Fruit fly (Drosophila melanogaster) whole organism, prepupa: Measurements from ENCODE around the gene Nepl19.

Experiments used
- CG10669 ChIP-seq: fragments of 200-800 bp; sonication (Bioruptor generic); optimal IDR thresholded peaks from 3 replicates; lab custom pipeline; 2018; ENCODE audit warnings: missing biosample characterization, mild to moderate bottlenecking, missing genetic modification characterization, moderate library complexity
- CG11294 ChIP-seq: fragments of 200-800 bp; sonication (Bioruptor generic); IDR thresholded peaks from 2 replicates; pipeline ENCODE4 v1.3.6; 2022; ENCODE audit warnings: missing biosample characterization, missing genetic modification characterization
- CG11762 ChIP-seq: fragments of 200-800 bp; sonication (Bioruptor generic); optimal IDR thresholded peaks from 3 replicates; lab custom pipeline; 2016; ENCODE audit warnings: missing biosample characterization, missing genetic modification characterization; ENCODE audit not compliant: insufficient read depth
- CG11902 ChIP-seq: fragments of 200-800 bp; sonication (Bioruptor generic); optimal IDR thresholded peaks from 3 replicates; lab custom pipeline; 2016; ENCODE audit warnings: missing biosample characterization, missing genetic modification characterization
- CG15336 ChIP-seq: fragments of 200-800 bp; sonication (Bioruptor generic); IDR thresholded peaks from 2 replicates; pipeline ENCODE4 v1.3.6; 2022; ENCODE audit warnings: missing biosample characterization, missing genetic modification characterization
- CG16779 ChIP-seq: fragments of 200-800 bp; sonication (Bioruptor generic); optimal IDR thresholded peaks from 3 replicates; lab custom pipeline; 2017; ENCODE audit warnings: missing biosample characterization, mild to moderate bottlenecking, missing genetic modification characterization
- CG3032 ChIP-seq: fragments of 200-800 bp; optimal IDR thresholded peaks from 2 replicates; lab custom pipeline; 2019; ENCODE audit warnings: missing biosample characterization, mild to moderate bottlenecking, missing genetic modification characterization, moderate library complexity
- CG31627 ChIP-seq: fragments of 200-800 bp; sonication (Bioruptor generic); optimal IDR thresholded peaks from 3 replicates; lab custom pipeline; 2016; ENCODE audit warnings: missing biosample characterization, missing genetic modification characterization
- CG32006 ChIP-seq: fragments of 200-800 bp; sonication (Bioruptor generic); optimal IDR thresholded peaks from 3 replicates; lab custom pipeline; 2017; ENCODE audit warnings: missing biosample characterization, mild to moderate bottlenecking, missing genetic modification characterization
- CG34406 ChIP-seq: fragments of 200-800 bp; sonication (Bioruptor generic); optimal IDR thresholded peaks from 3 replicates; lab custom pipeline; 2016; ENCODE audit warnings: missing biosample characterization, missing genetic modification characterization
- CG3919 ChIP-seq: fragments of 200-800 bp; sonication (Bioruptor generic); optimal IDR thresholded peaks from 3 replicates; lab custom pipeline; 2016; ENCODE audit warnings: missing biosample characterization, missing genetic modification characterization
- CG6163 ChIP-seq: fragments of 200-800 bp; sonication (Bioruptor generic); IDR thresholded peaks from 3 replicates; pipeline ENCODE4 v1.3.6; 2022; ENCODE audit warnings: missing biosample characterization, missing genetic modification characterization
- CG6792 ChIP-seq: fragments of 200-800 bp; sonication (Bioruptor generic); optimal IDR thresholded peaks from 3 replicates; lab custom pipeline; 2016; ENCODE audit warnings: missing biosample characterization, missing genetic modification characterization
- CG6808 ChIP-seq: fragments of 200-800 bp; sonication (Bioruptor generic); optimal IDR thresholded peaks from 3 replicates; lab custom pipeline; 2017; ENCODE audit warnings: missing biosample characterization, missing genetic modification characterization, mild to moderate bottlenecking, moderate library complexity, missing genetic modification reagents
- CG6854 ChIP-seq: fragments of 200-800 bp; sonication (Bioruptor generic); optimal IDR thresholded peaks from 2 replicates; lab custom pipeline; 2017; ENCODE audit warnings: missing biosample characterization, mild to moderate bottlenecking, missing genetic modification characterization
- CG8119 ChIP-seq: fragments of 200-800 bp; sonication (Bioruptor generic); IDR thresholded peaks from 3 replicates; pipeline ENCODE4 v1.3.6; 2022; ENCODE audit warnings: missing biosample characterization, missing genetic modification characterization
- CG8632 ChIP-seq: fragments of 200-800 bp; sonication (Bioruptor generic); optimal IDR thresholded peaks from 3 replicates; lab custom pipeline; 2016; ENCODE audit warnings: missing biosample characterization, missing genetic modification characterization
- Eip93F ChIP-seq: fragments of 200-800 bp; sonication (Bioruptor generic); optimal IDR thresholded peaks from 2 replicates; lab custom pipeline; 2016; ENCODE audit warnings: missing biosample characterization, mild to moderate bottlenecking, missing genetic modification characterization
- Ets21C ChIP-seq: fragments of 200-800 bp; sonication (Bioruptor generic); optimal IDR thresholded peaks from 3 replicates; lab custom pipeline; 2016; ENCODE audit warnings: missing biosample characterization, missing genetic modification characterization
- Ets96B ChIP-seq: fragments of 200-800 bp; optimal IDR thresholded peaks from 2 replicates; lab custom pipeline; 2019; ENCODE audit warnings: missing biosample characterization, mild to moderate bottlenecking, missing genetic modification characterization, moderate library complexity
- Gug ChIP-seq: fragments of 200-800 bp; sonication (Bioruptor generic); IDR thresholded peaks from 2 replicates; pipeline ENCODE4 v1.3.6; 2022; ENCODE audit warnings: missing biosample characterization, missing genetic modification characterization
- Hr38 ChIP-seq: sonication (Bioruptor generic); optimal IDR thresholded peaks from 2 replicates; lab custom pipeline; 2016; ENCODE audit warnings: missing biosample characterization, missing genetic modification characterization
- Hr39 ChIP-seq: fragments of 200-800 bp; sonication (Bioruptor generic); optimal IDR thresholded peaks from 2 replicates; lab custom pipeline; 2016; ENCODE audit warnings: missing biosample characterization, missing genetic modification characterization
- Lpt ChIP-seq: fragments of 200-800 bp; sonication (Bioruptor generic); optimal IDR thresholded peaks from 3 replicates; lab custom pipeline; 2016; ENCODE audit warnings: missing biosample characterization, missing genetic modification characterization
- Met ChIP-seq: fragments of 200-800 bp; sonication (Bioruptor generic); optimal IDR thresholded peaks from 3 replicates; lab custom pipeline; 2016; ENCODE audit warnings: missing biosample characterization, missing genetic modification characterization
- OdsH ChIP-seq: fragments of 200-800 bp; sonication (Bioruptor generic); optimal IDR thresholded peaks from 3 replicates; lab custom pipeline; 2016; ENCODE audit warnings: missing biosample characterization, missing genetic modification characterization
- Smox ChIP-seq: fragments of 200-800 bp; sonication (Bioruptor generic); optimal IDR thresholded peaks from 3 replicates; lab custom pipeline; 2016; ENCODE audit warnings: missing biosample characterization, missing genetic modification characterization
- Sox102F ChIP-seq: fragments of 200-800 bp; sonication (Bioruptor generic); optimal IDR thresholded peaks from 2 replicates; lab custom pipeline; 2016; ENCODE audit warnings: missing biosample characterization, mild to moderate bottlenecking, missing genetic modification characterization
- Sox14 ChIP-seq: fragments of 200-800 bp; sonication (Bioruptor generic); optimal IDR thresholded peaks from 3 replicates; lab custom pipeline; 2016; ENCODE audit warnings: missing biosample characterization, missing genetic modification characterization
- Sox15 ChIP-seq: fragments of 200-800 bp; sonication (Bioruptor generic); optimal IDR thresholded peaks from 3 replicates; lab custom pipeline; 2016; ENCODE audit warnings: missing biosample characterization, missing genetic modification characterization
- achi ChIP-seq: fragments of 200-800 bp; sonication (Bioruptor generic); optimal IDR thresholded peaks from 3 replicates; lab custom pipeline; 2016; ENCODE audit warnings: missing biosample characterization, missing genetic modification characterization
- acj6 ChIP-seq: fragments of 200-800 bp; sonication (Bioruptor generic); optimal IDR thresholded peaks from 3 replicates; lab custom pipeline; 2016; ENCODE audit warnings: missing biosample characterization, missing genetic modification characterization
- dac ChIP-seq: fragments of 200-800 bp; sonication (Bioruptor generic); optimal IDR thresholded peaks from 2 replicates; lab custom pipeline; 2017; ENCODE audit warnings: missing biosample characterization, mild to moderate bottlenecking, missing genetic modification characterization
- dsx ChIP-seq: fragments of 200-800 bp; optimal IDR thresholded peaks from 3 replicates; lab custom pipeline; 2019; ENCODE audit warnings: missing biosample characterization, mild to moderate bottlenecking, missing genetic modification characterization, moderate library complexity; ENCODE audit not compliant: poor library complexity, severe bottlenecking
- eg ChIP-seq: fragments of 200-800 bp; sonication (Bioruptor generic); IDR thresholded peaks from 3 replicates; pipeline ENCODE4 v1.3.6; 2022; ENCODE audit warnings: missing biosample characterization, missing genetic modification characterization
- esn ChIP-seq: fragments of 200-800 bp; sonication (Bioruptor generic); optimal IDR thresholded peaks from 2 replicates; lab custom pipeline; 2016; ENCODE audit warnings: missing biosample characterization, mild to moderate bottlenecking, missing genetic modification characterization, moderate library complexity
- fd59A ChIP-seq: fragments of 200-800 bp; sonication (Bioruptor generic); optimal IDR thresholded peaks from 2 replicates; lab custom pipeline; 2017; ENCODE audit warnings: missing biosample characterization, mild to moderate bottlenecking, missing genetic modification characterization, missing genetic modification reagents
- fd85E ChIP-seq: fragments of 200-800 bp; sonication (Bioruptor generic); optimal IDR thresholded peaks from 3 replicates; lab custom pipeline; 2016; ENCODE audit warnings: missing biosample characterization, missing genetic modification characterization
- fkh ChIP-seq: fragments of 200-800 bp; sonication (Bioruptor generic); optimal IDR thresholded peaks from 3 replicates; lab custom pipeline; 2017; ENCODE audit warnings: missing biosample characterization, mild to moderate bottlenecking, missing genetic modification characterization, moderate library complexity
- net ChIP-seq: fragments of 200-800 bp; sonication (Bioruptor generic); optimal IDR thresholded peaks from 3 replicates; lab custom pipeline; 2016; ENCODE audit warnings: missing biosample characterization, missing genetic modification characterization
- pdm3 ChIP-seq: fragments of 200-800 bp; sonication (Bioruptor generic); optimal IDR thresholded peaks from 3 replicates; lab custom pipeline; 2016; ENCODE audit warnings: missing biosample characterization, missing genetic modification characterization
- salr ChIP-seq, 2 experiments: fragments of 200-800 bp; sonication (Bioruptor generic); optimal IDR thresholded peaks; 3 replicates each; lab custom pipeline; 2016 to 2018; ENCODE audit warnings: missing biosample characterization in 2 of 2, missing genetic modification characterization in 2 of 2, mild to moderate bottlenecking in 1 of 2
- spab ChIP-seq: fragments of 200-800 bp; sonication (Bioruptor generic); optimal IDR thresholded peaks from 2 replicates; lab custom pipeline; 2017; ENCODE audit warnings: missing biosample characterization, mild to moderate bottlenecking, missing genetic modification characterization, missing genetic modification reagents
- ss ChIP-seq, 2 experiments: fragments of 200-800 bp; sonication (Bioruptor generic); optimal IDR thresholded peaks; 2 replicates in 1 of 2; 3 replicates in 1 of 2; lab custom pipeline; 2017 to 2018; ENCODE audit warnings: mild to moderate bottlenecking in 2 of 2, missing biosample characterization in 2 of 2, missing genetic modification characterization in 2 of 2, moderate library complexity in 1 of 2
- svp ChIP-seq: fragments of 200-800 bp; sonication (Bioruptor generic); peaks from one replicate; lab custom pipeline; 2016; ENCODE audit warnings: missing biosample characterization, missing genetic modification characterization
- topi ChIP-seq: fragments of 200-800 bp; sonication (Bioruptor generic); optimal IDR thresholded peaks from 3 replicates; lab custom pipeline; 2016; ENCODE audit warnings: missing biosample characterization, missing genetic modification characterization
- vri ChIP-seq: fragments of 200-800 bp; sonication (Bioruptor generic); optimal IDR thresholded peaks from 3 replicates; lab custom pipeline; 2016; ENCODE audit warnings: missing biosample characterization, mild to moderate bottlenecking, missing genetic modification characterization

Nepl19 gene

dm6 chr3R:28858241-28858647 lies 21.7 kb downstream of the Nepl19 start (continued):
- peak; percentile 84 for TF ChIP-seq net (GFP tag; lab: Kevin White, UChicago)
- TF ChIP-seq CG6792 (GFP tag; lab: Kevin White, UChicago), result peak; percentile 37
- TF ChIP-seq esn (GFP tag; lab: Kevin White, UChicago), result peak; percentile 9
- TF ChIP-seq pdm3 (GFP tag; lab: Kevin White, UChicago), result peak; percentile 59
- TF ChIP-seq svp (GFP tag; lab: Kevin White, UChicago), result no peak
- peak; percentile 59 for TF ChIP-seq achi (GFP tag; lab: Kevin White, UChicago)
- TF ChIP-seq eg (GFP tag; lab: Robert Waterston, UW), result peak; percentile 85
- peak; percentile 83 for TF ChIP-seq CG6854

dm6 chr3R:28857287-28858024 lies 22.5 kb downstream of the Nepl19 start:
- TF ChIP-seq achi (GFP tag; lab: Kevin White, UChicago) (peak; percentile 26), salr (GFP tag; optimal IDR thresholded peaks at IDR 0.05; lab: Kevin White, UChicago) (peak; percentile 1 to 11), Hr38 (GFP tag; lab: Kevin White, UChicago) (no peak), fd59A (GFP tag; lab: Kevin White, UChicago) (peak; percentile 48), CG16779 (peak; percentile 20), Eip93F (no peak), ss (GFP tag; optimal IDR thresholded peaks at IDR 0.05; lab: Kevin White, UChicago) (peak in 1 of 2 experiments; percentile 18), CG34406 (GFP tag; lab: Kevin White, UChicago) (no peak), Ets21C (GFP tag; lab: Kevin White, UChicago) (no peak), Lpt (no peak), fkh (no peak), CG11902 (GFP tag; lab: Kevin White, UChicago) (no peak), Smox (no peak), CG8119 (GFP tag; lab: Robert Waterston, UW) (peak; percentile 67; the same call in 2 of the 3 replicates), CG31627 (GFP tag; lab: Kevin White, UChicago) (peak; percentile 30), spab (peak; percentile 35), Sox14 (GFP tag; lab: Kevin White, UChicago) (peak; percentile 29), CG11294 (GFP tag; lab: Robert Waterston, UW) (0 out of 2 replicates have a peak, but pooled peaks have one; percentile 30), CG10669 (GFP tag; lab: Kevin White, UChicago) (peak; percentile 13), CG3919 (GFP tag; lab: Kevin White, UChicago) (peak; percentile 42), Met (peak; percentile 23), vri (no peak), CG6854 (no peak), CG6808 (peak; percentile 31), topi (GFP tag; lab: Kevin White, UChicago) (peak; percentile 19), CG32006 (GFP tag; lab: Kevin White, UChicago) (peak; percentile 81), net (GFP tag; lab: Kevin White, UChicago) (peak; percentile 28), acj6 (GFP tag; lab: Kevin White, UChicago) (peak; percentile 47), Hr39 (GFP tag; lab: Kevin White, UChicago) (peak; percentile 29), CG11762 (GFP tag; lab: Kevin White, UChicago) (peak; percentile 19), CG8632 (GFP tag; lab: Kevin White, UChicago) (peak; percentile 3), Ets96B (tag; lab: Kevin White, UChicago) (peak; percentile 47), fd85E (GFP tag; lab: Kevin White, UChicago) (no peak), Sox15 (GFP tag; lab: Kevin White, UChicago) (no peak), CG6163 (GFP tag; lab: Robert Waterston, UW) (peak; percentile 77), CG15336 (peak; percentile 74), Gug (peak; percentile 40; the same call in 1 of the 2 replicates), Sox102F (GFP tag; lab: Kevin White, UChicago) (no peak), dac (GFP tag; lab: Kevin White, UChicago) (peak; percentile 63), CG6792 (GFP tag; lab: Kevin White, UChicago) (peak; percentile 29), dsx (peak; percentile 46), OdsH (peak; percentile 61), esn (GFP tag; lab: Kevin White, UChicago) (peak; percentile 39), CG3032 (tag; lab: Kevin White, UChicago) (peak; percentile 60)
